Worm (Caenorhabditis elegans): Measurements from ENCODE around the gene plc-1.

The plc-1 gene

DNA sequence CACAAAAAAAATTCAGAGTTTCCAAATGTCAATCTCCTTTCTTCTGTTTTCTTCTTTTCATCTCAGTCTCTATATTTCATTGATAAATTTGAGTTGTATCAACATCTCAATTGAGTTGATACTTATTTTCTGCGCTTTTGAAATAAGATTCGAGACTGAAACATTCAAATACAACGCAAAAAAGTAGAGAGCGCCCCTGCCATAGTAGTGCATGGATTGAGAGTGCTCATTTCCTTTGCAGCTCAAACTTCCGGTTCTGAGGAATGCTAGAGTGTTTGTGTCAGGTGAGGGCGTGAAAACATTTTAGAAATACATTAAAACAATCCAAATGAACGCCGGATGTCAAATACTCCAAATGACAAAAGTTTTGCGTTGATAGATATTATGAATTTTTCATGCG, 75.1 kb downstream of the plc-1 start:
- no peak for TF ChIP-seq M03D4.4 (tag; optimal IDR thresholded peaks at IDR 0.05)
- TF ChIP-seq nhr-2 (tag; optimal IDR thresholded peaks at IDR 0.05), result no peak
- TF ChIP-seq blmp-1 (tag; optimal IDR thresholded peaks at IDR 0.05), result no peak
- no peak for TF ChIP-seq ceh-83 (GFP tag; optimal IDR thresholded peaks at IDR 0.05)
- TF ChIP-seq elt-1 (tag; optimal IDR thresholded peaks at IDR 0.05; ENCODE audit: borderline replicate concordance, insufficient read depth), result no peak
- no peak for TF ChIP-seq sem-2 (GFP tag; optimal IDR thresholded peaks at IDR 0.05)
- TF ChIP-seq mab-5 (tag; optimal IDR thresholded peaks at IDR 0.05), result no peak

DNA sequence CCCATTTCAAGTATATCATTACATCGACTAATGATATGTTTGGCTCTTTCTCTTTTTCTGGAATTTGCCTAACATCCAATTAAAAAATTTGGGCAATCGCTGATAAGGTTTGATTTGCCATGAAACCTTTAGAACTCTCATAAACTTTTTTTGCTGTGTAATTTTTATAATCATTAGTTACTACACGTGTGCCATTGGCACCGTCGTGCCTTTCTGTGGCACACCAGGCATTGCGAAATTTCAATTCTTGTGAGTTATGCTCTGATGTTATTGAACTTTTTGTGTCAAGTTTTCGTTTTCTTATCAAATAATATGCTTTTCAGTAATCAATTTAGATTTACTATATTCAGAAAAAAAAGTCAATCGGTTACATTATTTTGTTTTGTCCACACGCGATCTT, 77.5 kb downstream of the plc-1 start:
- TF ChIP-seq nhr-76 (tag; optimal IDR thresholded peaks at IDR 0.05), result no peak
- TF ChIP-seq unc-39 (tag; optimal IDR thresholded peaks at IDR 0.05), result no peak
- TF ChIP-seq elt-3 (tag; optimal IDR thresholded peaks at IDR 0.05), result no peak
- no peak for TF ChIP-seq zip-8 (tag; optimal IDR thresholded peaks at IDR 0.05)
- no peak for TF ChIP-seq lsy-2 (tag; optimal IDR thresholded peaks at IDR 0.05)
- TF ChIP-seq blmp-1 (tag; optimal IDR thresholded peaks at IDR 0.05), result no peak
- TF ChIP-seq ceh-83 (GFP tag; optimal IDR thresholded peaks at IDR 0.05), result no peak
- no peak for TF ChIP-seq mls-2 (tag; optimal IDR thresholded peaks at IDR 0.05)
- no peak for TF ChIP-seq hlh-1 (tag; optimal IDR thresholded peaks at IDR 0.05)
- no peak for TF ChIP-seq ztf-11 (tag; optimal IDR thresholded peaks at IDR 0.05)
- TF ChIP-seq unc-62 (GFP tag; optimal IDR thresholded peaks at IDR 0.05), result no peak
- TF ChIP-seq elt-1 (tag; optimal IDR thresholded peaks at IDR 0.05; ENCODE audit: borderline replicate concordance, insufficient read depth), result no peak
- no peak for TF ChIP-seq nhr-12 (tag; optimal IDR thresholded peaks at IDR 0.05)
- no peak for TF ChIP-seq flh-1 (GFP tag; optimal IDR thresholded peaks at IDR 0.05)
- no peak for TF ChIP-seq ces-1 (GFP tag; optimal IDR thresholded peaks at IDR 0.05)
- TF ChIP-seq mep-1 (tag; optimal IDR thresholded peaks at IDR 0.05), result no peak

- TF ChIP-seq ces-1 (GFP tag; optimal IDR thresholded peaks at IDR 0.05) (peak; percentile 32), zip-8 (tag; optimal IDR thresholded peaks at IDR 0.05) (no peak)
Observed at ce11 chrX:10758453-10758852, 80.0 kb downstream of the plc-1 start.

DNA sequence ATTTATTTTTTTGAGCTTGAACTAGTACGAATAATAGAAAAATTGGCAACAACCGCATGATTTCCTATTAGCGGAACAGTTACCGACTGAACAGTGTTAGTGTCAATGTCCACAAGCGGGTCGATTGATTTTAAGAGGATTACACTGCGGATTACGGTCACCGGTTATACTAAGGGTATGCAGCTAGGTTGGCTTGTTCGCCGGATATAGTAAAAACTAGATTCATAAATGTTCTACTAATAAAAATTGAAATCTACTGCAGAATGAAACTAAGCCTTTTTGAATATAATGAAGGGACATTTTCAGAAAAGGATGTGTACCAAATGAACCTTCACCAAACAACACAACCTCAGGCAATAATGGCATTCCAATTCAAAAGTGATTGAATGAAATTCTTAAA, 80.8 kb downstream of the plc-1 start, which contains the start of gene R07A4.4:
Gene R07A4.4, minus strand, starts transcription at position 101 of the 400 bp plus-strand sequence.
- TF ChIP-seq lin-32 (GFP tag; optimal IDR thresholded peaks at IDR 0.05), result no peak

ce11 chrX:10756185-10756584, 82.3 kb downstream of the plc-1 start:
- TF ChIP-seq ceh-83 (GFP tag; optimal IDR thresholded peaks at IDR 0.05) (no peak), unc-39 (tag; optimal IDR thresholded peaks at IDR 0.05) (no peak), ceh-39 (tag; optimal IDR thresholded peaks at IDR 0.05) (no peak), nhr-28 (tag; optimal IDR thresholded peaks at IDR 0.05) (no peak), cnd-1 (tag; optimal IDR thresholded peaks at IDR 0.05) (no peak), ham-2 (GFP tag; optimal IDR thresholded peaks at IDR 0.05) (no peak), ztf-11 (tag; optimal IDR thresholded peaks at IDR 0.05) (no peak)

- TF ChIP-seq tbx-8 (GFP tag; optimal IDR thresholded peaks at IDR 0.05) (no peak), elt-3 (tag; optimal IDR thresholded peaks at IDR 0.05) (no peak), ceh-43 (GFP tag; optimal IDR thresholded peaks at IDR 0.05) (no peak), unc-39 (tag; optimal IDR thresholded peaks at IDR 0.05) (no peak), drap-1 (GFP tag; optimal IDR thresholded peaks at IDR 0.05) (no peak), ceh-39 (tag; optimal IDR thresholded peaks at IDR 0.05) (no peak), zip-8 (tag; optimal IDR thresholded peaks at IDR 0.05) (no peak), unc-62 (GFP tag; optimal IDR thresholded peaks at IDR 0.05) (no peak), pha-4 (tag; optimal IDR thresholded peaks at IDR 0.05) (no peak), sem-2 (GFP tag; optimal IDR thresholded peaks at IDR 0.05) (no peak)
Observed at ce11 chrX:10754532-10754931, 83.9 kb downstream of the plc-1 start.

DNA sequence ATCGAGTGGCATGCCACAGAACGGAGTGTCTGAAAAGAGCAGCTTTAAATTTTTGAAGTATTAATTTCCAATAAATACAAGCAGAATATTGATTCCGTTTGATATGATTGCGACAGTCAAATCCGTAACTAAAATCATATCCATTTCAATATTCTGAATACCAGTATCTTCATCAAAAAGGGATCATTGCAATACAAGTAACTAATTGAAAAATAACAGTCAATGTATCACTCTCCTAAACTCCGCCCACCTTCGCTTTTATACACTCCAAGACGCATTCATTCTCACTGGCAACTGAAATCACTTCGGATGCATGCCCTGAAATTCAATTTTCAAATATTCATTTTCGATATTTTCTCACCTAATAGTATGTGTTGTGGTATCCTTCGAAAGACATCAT, 85.0 kb downstream of the plc-1 start, which contains the start of gene R07A4.3:
Gene R07A4.3, plus strand, starts transcription at position 301 of the 400 bp plus-strand sequence.
- TF ChIP-seq cnd-1 (tag; optimal IDR thresholded peaks at IDR 0.05) (no peak), elt-3 (tag; optimal IDR thresholded peaks at IDR 0.05) (no peak), unc-39 (tag; optimal IDR thresholded peaks at IDR 0.05) (no peak), sem-2 (GFP tag; optimal IDR thresholded peaks at IDR 0.05) (no peak), mep-1 (tag; optimal IDR thresholded peaks at IDR 0.05) (no peak), sptf-1 (tag; optimal IDR thresholded peaks at IDR 0.05) (no peak), ceh-43 (GFP tag; optimal IDR thresholded peaks at IDR 0.05) (no peak), unc-120 (tag; optimal IDR thresholded peaks at IDR 0.05; ENCODE audit: poor library complexity, severe bottlenecking) (no peak), flh-1 (GFP tag; optimal IDR thresholded peaks at IDR 0.05) (no peak), mls-2 (tag; optimal IDR thresholded peaks at IDR 0.05) (no peak), nhr-12 (tag; optimal IDR thresholded peaks at IDR 0.05) (no peak)

Data from whole organism, mixed stage, embryonic.